Fruit fly (Drosophila melanogaster) whole organism, embryonic: ENCODE data around the gene CG31525.

Source experiments
- Atf3 ChIP-seq: fragments of 200-800 bp; sonication (Bioruptor generic); optimal IDR thresholded peaks from 3 replicates; lab custom pipeline; 2016; ENCODE audit warnings: missing biosample characterization, missing genetic modification characterization
- CG10543 ChIP-seq: fragments of 200-800 bp; sonication (Bioruptor generic); optimal IDR thresholded peaks from 3 replicates; lab custom pipeline; 2017; ENCODE audit warnings: missing biosample characterization, mild to moderate bottlenecking, missing genetic modification characterization, moderate library complexity
- CG11456 ChIP-seq: fragments of 200-800 bp; sonication (Bioruptor generic); IDR thresholded peaks from 3 replicates; pipeline ENCODE4 v1.3.6; 2022; ENCODE audit warnings: missing biosample characterization, missing genetic modification characterization
- CG12071 ChIP-seq: fragments of 200-800 bp; sonication (Bioruptor generic); optimal IDR thresholded peaks from 3 replicates; lab custom pipeline; 2018; ENCODE audit warnings: missing biosample characterization, mild to moderate bottlenecking, missing genetic modification characterization
- CG14441 ChIP-seq: fragments of 200-800 bp; sonication (Bioruptor generic); IDR thresholded peaks from 2 replicates; pipeline ENCODE4 v1.3.6; 2022; ENCODE audit warnings: missing biosample characterization, missing genetic modification characterization
- CG14710 ChIP-seq: fragments of 200-800 bp; sonication (Bioruptor generic); optimal IDR thresholded peaks from 3 replicates; lab custom pipeline; 2019; ENCODE audit warnings: missing biosample characterization, mild to moderate bottlenecking, missing genetic modification characterization, moderate library complexity
- CG15011 ChIP-seq: fragments of 200-800 bp; sonication (Bioruptor generic); optimal IDR thresholded peaks from 3 replicates; lab custom pipeline; 2018; ENCODE audit warnings: missing biosample characterization, mild to moderate bottlenecking, missing genetic modification characterization
- CG17912 ChIP-seq: fragments of 200-800 bp; sonication (Bioruptor generic); optimal IDR thresholded peaks from 2 replicates; lab custom pipeline; 2018; ENCODE audit warnings: missing biosample characterization, mild to moderate bottlenecking, missing genetic modification characterization
- CG1832 ChIP-seq: fragments of 200-800 bp; sonication (Bioruptor generic); optimal IDR thresholded peaks from 2 replicates; lab custom pipeline; 2017; ENCODE audit warnings: missing biosample characterization, mild to moderate bottlenecking, missing genetic modification characterization, inconsistent platforms
- CG18764 ChIP-seq: fragments of 200-800 bp; sonication (Bioruptor generic); optimal IDR thresholded peaks from 3 replicates; lab custom pipeline; 2016; ENCODE audit warnings: missing biosample characterization, missing genetic modification characterization
- CG2116 ChIP-seq: fragments of 200-800 bp; sonication (Bioruptor generic); optimal IDR thresholded peaks from 3 replicates; lab custom pipeline; 2018; ENCODE audit warnings: missing biosample characterization, mild to moderate bottlenecking, missing genetic modification characterization
- CG31224 ChIP-seq: fragments of 200-800 bp; sonication (Bioruptor generic); IDR thresholded peaks from 2 replicates; pipeline ENCODE4 v1.3.6; 2022; ENCODE audit warnings: missing biosample characterization, missing genetic modification characterization
- CG3281 ChIP-seq: fragments of 200-800 bp; sonication (Bioruptor generic); optimal IDR thresholded peaks from 3 replicates; lab custom pipeline; 2017; ENCODE audit warnings: missing biosample characterization, mild to moderate bottlenecking, missing genetic modification characterization
- CG5953 ChIP-seq: fragments of 200-800 bp; sonication (Bioruptor generic); IDR thresholded peaks from 2 replicates; pipeline ENCODE4 v1.3.6; 2022; ENCODE audit warnings: missing biosample characterization, missing genetic modification characterization
- CG8281 ChIP-seq: fragments of 200-800 bp; sonication (Bioruptor generic); optimal IDR thresholded peaks from 2 replicates; lab custom pipeline; 2018; ENCODE audit warnings: missing biosample characterization, mild to moderate bottlenecking, missing genetic modification characterization, moderate library complexity
- CG8359 ChIP-seq: fragments of 200-800 bp; sonication (Bioruptor generic); optimal IDR thresholded peaks from 2 replicates; lab custom pipeline; 2017; ENCODE audit warnings: missing biosample characterization, mild to moderate bottlenecking, missing genetic modification characterization, borderline replicate concordance
- CG9215 ChIP-seq: fragments of 200-800 bp; sonication (Bioruptor generic); IDR thresholded peaks from 2 replicates; pipeline ENCODE4 v1.3.6; 2022; ENCODE audit warnings: missing biosample characterization, missing genetic modification characterization
- CG9876 ChIP-seq: fragments of 200-800 bp; sonication (Bioruptor generic); optimal IDR thresholded peaks from 2 replicates; lab custom pipeline; 2016; ENCODE audit warnings: missing biosample characterization, missing genetic modification characterization
- D ChIP-seq, 2 experiments: fragments of 200-800 bp in 1 of 2; fragments of >200 bp in 1 of 2; sonication (Bioruptor generic) in 1 of 2; optimal IDR thresholded peaks; 2 replicates in 1 of 2; 3 replicates in 1 of 2; lab custom pipeline; 2017; ENCODE audit warnings: mild to moderate bottlenecking in 1 of 2, missing biosample characterization in 1 of 2, missing genetic modification characterization in 1 of 2, missing genetic modification reagents in 1 of 2
- D19B ChIP-seq: fragments of 200-800 bp; sonication (Bioruptor generic); optimal IDR thresholded peaks from 2 replicates; lab custom pipeline; 2017; ENCODE audit warnings: missing biosample characterization, mild to moderate bottlenecking, missing genetic modification characterization
- Deaf1 ChIP-seq: fragments of 200-800 bp; optimal IDR thresholded peaks from 3 replicates; lab custom pipeline; 2019; ENCODE audit warnings: missing biosample characterization, mild to moderate bottlenecking, missing genetic modification characterization, moderate library complexity
- Dek ChIP-seq: fragments of 200-800 bp; sonication (Bioruptor generic); optimal IDR thresholded peaks from 3 replicates; lab custom pipeline; 2019; ENCODE audit warnings: missing biosample characterization, mild to moderate bottlenecking, missing genetic modification characterization, moderate library complexity
- E2f1 ChIP-seq: fragments of 200-800 bp; sonication (Bioruptor generic); IDR thresholded peaks from 2 replicates; pipeline ENCODE4 v1.3.6; 2022; ENCODE audit warnings: missing biosample characterization, missing genetic modification characterization
- H2.0 ChIP-seq: fragments of 200-800 bp; sonication (Bioruptor generic); IDR thresholded peaks from 2 replicates; pipeline ENCODE4 v1.3.6; 2022; ENCODE audit warnings: missing biosample characterization, missing genetic modification characterization
- HLH54F ChIP-seq: fragments of 200-800 bp; sonication (Bioruptor generic); optimal IDR thresholded peaks from 3 replicates; lab custom pipeline; 2016; ENCODE audit warnings: missing biosample characterization, missing genetic modification characterization
- Lim3 ChIP-seq: fragments of 200-800 bp; sonication (Bioruptor generic); IDR thresholded peaks from 2 replicates; pipeline ENCODE4 v1.3.6; 2022; ENCODE audit warnings: missing biosample characterization, missing genetic modification characterization
- Mad ChIP-seq: fragments of 200-800 bp; sonication (Bioruptor generic); optimal IDR thresholded peaks from 2 replicates; lab custom pipeline; 2016; ENCODE audit warnings: missing biosample characterization, missing genetic modification characterization
- Mrtf ChIP-seq: fragments of 200-800 bp; sonication (Bioruptor generic); IDR thresholded peaks from 3 replicates; pipeline ENCODE4 v1.3.6; 2022; ENCODE audit warnings: missing biosample characterization, missing genetic modification characterization
- Neu2 ChIP-seq: fragments of 200-800 bp; sonication (Bioruptor generic); optimal IDR thresholded peaks from 3 replicates; lab custom pipeline; 2016; ENCODE audit warnings: missing biosample characterization, missing genetic modification characterization, borderline replicate concordance
- Scr ChIP-seq: fragments of 200-800 bp; sonication (Bioruptor generic); IDR thresholded peaks from 2 replicates; pipeline ENCODE4 v1.3.6; 2022; ENCODE audit warnings: missing biosample characterization, missing genetic modification characterization; ENCODE audit not compliant: partially characterized antibody
- Sox100B ChIP-seq: fragments of 200-800 bp; sonication (Bioruptor generic); optimal IDR thresholded peaks from 3 replicates; lab custom pipeline; 2018; ENCODE audit warnings: missing biosample characterization, mild to moderate bottlenecking, missing genetic modification characterization
- chm ChIP-seq: fragments of 200-800 bp; sonication (Bioruptor generic); IDR thresholded peaks from 2 replicates; pipeline ENCODE4 v1.3.6; 2022; ENCODE audit warnings: missing biosample characterization, missing genetic modification characterization
- danr ChIP-seq: fragments of 200-800 bp; sonication (Bioruptor generic); IDR thresholded peaks from 2 replicates; pipeline ENCODE4 v1.3.6; 2022; ENCODE audit warnings: missing biosample characterization, missing genetic modification characterization
- dm ChIP-seq: fragments of 200-800 bp; sonication (Bioruptor generic); optimal IDR thresholded peaks from 3 replicates; lab custom pipeline; 2016; ENCODE audit warnings: missing biosample characterization, missing genetic modification characterization
- dmrt11E ChIP-seq: fragments of 200-800 bp; sonication (Bioruptor generic); optimal IDR thresholded peaks from 3 replicates; lab custom pipeline; 2018; ENCODE audit warnings: missing biosample characterization, mild to moderate bottlenecking, missing genetic modification characterization, moderate library complexity
- dpn ChIP-seq, 2 experiments: fragments of 200-800 bp; sonication (Bioruptor generic); optimal IDR thresholded peaks; 3 replicates each; lab custom pipeline; 2016; ENCODE audit warnings: missing biosample characterization in 2 of 2, missing genetic modification characterization in 2 of 2
- emc ChIP-seq: fragments of 200-800 bp; sonication (Bioruptor generic); optimal IDR thresholded peaks from 2 replicates; lab custom pipeline; 2016; ENCODE audit warnings: missing biosample characterization, missing genetic modification characterization
- ems ChIP-seq: fragments of 200-800 bp; sonication (Bioruptor generic); optimal IDR thresholded peaks from 3 replicates; lab custom pipeline; 2016; ENCODE audit warnings: missing biosample characterization, missing genetic modification characterization
- fd96Cb ChIP-seq: fragments of 200-800 bp; sonication (Bioruptor generic); optimal IDR thresholded peaks from 2 replicates; lab custom pipeline; 2018; ENCODE audit warnings: missing biosample characterization, mild to moderate bottlenecking, missing genetic modification characterization, moderate library complexity
- jigr1 ChIP-seq: fragments of 200-800 bp; sonication (Bioruptor generic); IDR thresholded peaks from 3 replicates; pipeline ENCODE4 v1.3.6; 2022; ENCODE audit warnings: missing biosample characterization, missing genetic modification characterization
- jumu ChIP-seq: fragments of 200-800 bp; sonication (Bioruptor generic); optimal IDR thresholded peaks from 3 replicates; lab custom pipeline; 2016; ENCODE audit warnings: missing biosample characterization, missing genetic modification characterization
- klu ChIP-seq: fragments of 200-800 bp; sonication (Bioruptor generic); IDR thresholded peaks from 2 replicates; pipeline ENCODE4 v1.3.6; 2022; ENCODE audit warnings: missing biosample characterization, missing genetic modification characterization
- lilli ChIP-seq: fragments of 200-800 bp; sonication (Bioruptor generic); optimal IDR thresholded peaks from 3 replicates; lab custom pipeline; 2016; ENCODE audit warnings: missing biosample characterization, missing genetic modification characterization
- ro ChIP-seq: fragments of 200-800 bp; sonication (Bioruptor generic); IDR thresholded peaks from 2 replicates; pipeline ENCODE4 v1.3.6; 2022; ENCODE audit warnings: missing biosample characterization, missing genetic modification characterization
- row ChIP-seq: fragments of 200-800 bp; sonication (Bioruptor generic); IDR thresholded peaks from 3 replicates; pipeline ENCODE4 v1.3.6; 2022; ENCODE audit warnings: missing biosample characterization, missing genetic modification characterization
- slp2 ChIP-seq: fragments of 200-800 bp; sonication (Bioruptor generic); optimal IDR thresholded peaks from 2 replicates; lab custom pipeline; 2016; ENCODE audit warnings: missing biosample characterization, missing genetic modification characterization
- sug ChIP-seq: fragments of 200-800 bp; optimal IDR thresholded peaks from 2 replicates; lab custom pipeline; 2019; ENCODE audit warnings: missing biosample characterization, mild to moderate bottlenecking, missing genetic modification characterization, moderate library complexity
- trh ChIP-seq: fragments of 200-800 bp; sonication (Bioruptor generic); optimal IDR thresholded peaks from 2 replicates; lab custom pipeline; 2016; ENCODE audit warnings: missing biosample characterization, missing genetic modification characterization
- unpg ChIP-seq: fragments of 200-800 bp; sonication (Bioruptor generic); optimal IDR thresholded peaks from 3 replicates; lab custom pipeline; 2018; ENCODE audit warnings: missing biosample characterization, mild to moderate bottlenecking, missing genetic modification characterization, moderate library complexity
- vnd ChIP-seq: fragments of 200-800 bp; sonication (Bioruptor generic); IDR thresholded peaks from 3 replicates; pipeline ENCODE4 v1.3.6; 2022; ENCODE audit warnings: missing biosample characterization, missing genetic modification characterization; ENCODE audit not compliant: partially characterized antibody

The CG31525 gene

DNA sequence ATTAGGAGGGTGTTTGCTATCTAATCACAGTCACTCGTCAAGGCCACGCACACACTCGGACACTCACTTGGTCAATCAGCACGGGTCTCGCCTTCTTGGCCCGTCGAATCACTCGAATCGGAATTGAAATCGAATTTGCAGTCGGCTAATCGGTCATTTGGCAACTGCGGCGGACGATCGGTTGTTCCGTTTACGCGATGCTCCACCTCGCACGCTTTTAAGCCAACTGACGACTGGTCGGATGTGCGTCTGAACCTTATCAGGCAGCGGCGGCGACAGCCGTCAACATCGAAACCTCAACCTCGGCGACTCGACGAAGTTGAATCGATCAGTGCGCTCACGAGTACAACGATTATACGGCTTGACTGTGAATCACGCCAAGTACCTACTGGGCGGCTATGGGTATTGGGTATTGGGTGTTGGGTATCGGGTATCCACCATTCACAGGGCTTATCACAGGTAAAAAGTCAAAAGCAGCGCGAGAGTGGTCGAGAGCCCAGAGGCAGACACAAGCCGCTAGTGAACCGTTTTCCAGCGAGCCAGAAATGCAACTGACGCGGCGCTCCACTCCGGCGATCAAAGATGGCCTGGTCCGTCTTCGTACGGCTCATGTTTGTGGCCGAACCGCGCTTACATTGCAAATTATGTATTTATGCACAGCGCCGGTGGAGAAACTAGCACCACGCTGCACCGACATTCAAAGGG lies 44.4 kb downstream of the CG31525 start (continued):
- TF ChIP-seq chm (no peak), Scr (GFP tag; lab: Robert Waterston, UW) (0 out of 2 replicates have a peak, but pooled peaks have one; percentile 18), unpg (GFP tag; lab: Kevin White, UChicago) (no peak), E2f1 (no peak), dmrt11E (tag; lab: Kevin White, UChicago) (no peak), trh (no peak), ro (GFP tag; lab: Robert Waterston, UW) (no peak), lilli (GFP tag; lab: Kevin White, UChicago) (peak; percentile 8), CG1832 (GFP tag; lab: Kevin White, UChicago) (no peak), CG15011 (GFP tag; lab: Kevin White, UChicago) (no peak), CG14441 (GFP tag; lab: Robert Waterston, UW) (no peak), dm (GFP tag; lab: Kevin White, UChicago) (peak; percentile 1), jumu (no peak), CG17912 (GFP tag; lab: Kevin White, UChicago) (no peak), Deaf1 (tag; lab: Kevin White, UChicago) (peak; percentile 95), vnd (GFP tag; lab: Robert Waterston, UW) (0 out of 3 replicates have a peak, but pooled peaks have one; percentile 30), CG9876 (GFP tag; lab: Kevin White, UChicago) (no peak), Sox100B (no peak), CG8281 (tag; lab: Kevin White, UChicago) (no peak), Mrtf (GFP tag; lab: Robert Waterston, UW) (no peak), Lim3 (no peak), D19B (GFP tag; lab: Kevin White, UChicago) (no peak), CG31224 (GFP tag; lab: Robert Waterston, UW) (no peak), ems (GFP tag; lab: Kevin White, UChicago) (no peak), CG14710 (no peak), fd96Cb (tag; lab: Kevin White, UChicago) (no peak), dpn (GFP tag; optimal IDR thresholded peaks at IDR 0.05; lab: Kevin White, UChicago) (no peak), Atf3 (GFP tag; lab: Kevin White, UChicago) (no peak), CG9215 (GFP tag; lab: Robert Waterston, UW) (no peak), CG8359 (GFP tag; lab: Kevin White, UChicago) (no peak), Dek (no peak), danr (no peak), H2.0 (GFP tag; lab: Robert Waterston, UW) (no peak), sug (tag; lab: Kevin White, UChicago) (peak; percentile 85), Mad (no peak), HLH54F (no peak), CG2116 (no peak), CG12071 (GFP tag; lab: Kevin White, UChicago) (no peak), CG5953 (GFP tag; lab: Robert Waterston, UW) (no peak), CG10543 (GFP tag; lab: Kevin White, UChicago) (peak; percentile 93), CG18764 (GFP tag; lab: Kevin White, UChicago) (no peak), Neu2 (GFP tag; lab: Kevin White, UChicago) (no peak), CG3281 (GFP tag; lab: Kevin White, UChicago) (no peak), slp2 (GFP tag; lab: Kevin White, UChicago) (no peak), D (optimal IDR thresholded peaks at IDR 0.05; lab: Kevin White, UChicago) (no peak), D (GFP tag; optimal IDR thresholded peaks at IDR 0.05; lab: Kevin White, UChicago) (no peak), CG11456 (GFP tag; lab: Robert Waterston, UW) (0 out of 3 replicates have a peak, but pooled peaks have one; percentile 61), emc (GFP tag; lab: Kevin White, UChicago) (no peak), klu (GFP tag; lab: Robert Waterston, UW) (no peak), jigr1 (GFP tag; lab: Robert Waterston, UW) (no peak), row (GFP tag; lab: Robert Waterston, UW) (no peak; the same call in 2 of the 3 replicates)
